6 worm cellular contexts compared by ENCODE assay signal in genomic region chrX:11519016-11519509, ce11.
TF ChIP-seq lines count a peak whose summit lies in the region.

TSS of gene hpo-34 (minus strand) at chrX:11519066.

TF ChIP-seq in whole organism, L1 larva, 84 proteins besides CTCF, POLR2A, EP300 and RAD21:
- TF ChIP-seq unc-30 (tag; optimal IDR thresholded peaks at IDR 0.05; lab: Kevin White, UChicago) (no peak), skn-1 (tag; optimal IDR thresholded peaks at IDR 0.05; lab: Kevin White, UChicago) (no peak), grh-1 (GFP tag; IDR thresholded peaks at IDR 0.05; lab: Robert Waterston, UW) (no peak), lin-35 (GFP tag; optimal IDR thresholded peaks at IDR 0.05; lab: Kevin White, UChicago) (peak in 1 of 2 experiments; percentile 38), nhr-71 (tag; optimal IDR thresholded peaks at IDR 0.05; lab: Kevin White, UChicago) (peak; percentile 16), lin-14 (GFP tag; optimal IDR thresholded peaks at IDR 0.05; lab: Kevin White, UChicago) (peak; percentile 19), mdl-1 (tag; optimal IDR thresholded peaks at IDR 0.05; lab: Kevin White, UChicago) (peak in 1 of 2 experiments; percentile 16), nhr-90 (tag; optimal IDR thresholded peaks at IDR 0.05; lab: Kevin White, UChicago; ENCODE audit: poor library complexity) (peak; percentile 3), elt-2 (tag; optimal IDR thresholded peaks at IDR 0.05; lab: Kevin White, UChicago) (peak; percentile 85), C34B4.2 (tag; optimal IDR thresholded peaks at IDR 0.05; lab: Kevin White, UChicago) (no peak)
TF ChIP-seq in whole organism, L1 larva: peak in this region for 6.

TF ChIP-seq in whole organism, L2 larva, 48 proteins besides CTCF, POLR2A, EP300 and RAD21 (continues in another document):
- TF ChIP-seq mdl-1 (tag; optimal IDR thresholded peaks at IDR 0.05; lab: Kevin White, UChicago) (no peak), lin-39 (tag; optimal IDR thresholded peaks at IDR 0.05; lab: Kevin White, UChicago) (no peak), unc-55 (GFP tag; optimal IDR thresholded peaks at IDR 0.05; lab: Kevin White, UChicago) (no peak), nhr-6 (tag; optimal IDR thresholded peaks at IDR 0.05; lab: Kevin White, UChicago) (no peak), Y55F3AM.14 (GFP tag; optimal IDR thresholded peaks at IDR 0.05; lab: Kevin White, UChicago) (no peak), mbf-1 (tag; optimal IDR thresholded peaks at IDR 0.05; lab: Kevin White, UChicago) (no peak), elt-3 (tag; optimal IDR thresholded peaks at IDR 0.05; lab: Kevin White, UChicago) (no peak), F13H6.1 (tag; optimal IDR thresholded peaks at IDR 0.05; lab: Kevin White, UChicago) (peak; percentile 44), nhr-23 (tag; optimal IDR thresholded peaks at IDR 0.05; lab: Kevin White, UChicago) (no peak), sma-9 (GFP tag; optimal IDR thresholded peaks at IDR 0.05; lab: Kevin White, UChicago) (peak; percentile 60), sma-9 (tag; optimal IDR thresholded peaks at IDR 0.05; lab: Kevin White, UChicago) (no peak), ceh-82 (tag; optimal IDR thresholded peaks at IDR 0.05; lab: Kevin White, UChicago) (no peak), fos-1 (tag; optimal IDR thresholded peaks at IDR 0.05; lab: Kevin White, UChicago) (peak; percentile 94), lsy-2 (tag; optimal IDR thresholded peaks at IDR 0.05; lab: Kevin White, UChicago) (no peak), lin-13 (GFP tag; optimal IDR thresholded peaks at IDR 0.05; lab: Kevin White, UChicago) (no peak), nhr-129 (tag; optimal IDR thresholded peaks at IDR 0.05; lab: Kevin White, UChicago) (no peak), sem-4 (tag; optimal IDR thresholded peaks at IDR 0.05; lab: Kevin White, UChicago) (no peak)

TF ChIP-seq in whole organism, L3 larva, 47 proteins besides CTCF, POLR2A, EP300 and RAD21:
- TF ChIP-seq ztf-4 (tag; optimal IDR thresholded peaks at IDR 0.05; lab: Kevin White, UChicago) (no peak), zag-1 (tag; optimal IDR thresholded peaks at IDR 0.05; lab: Kevin White, UChicago) (no peak), pqm-1 (tag; optimal IDR thresholded peaks at IDR 0.05; lab: Kevin White, UChicago) (peak; percentile 92), elt-2 (tag; optimal IDR thresholded peaks at IDR 0.05; lab: Kevin White, UChicago) (peak; percentile 96), jun-1 (tag; optimal IDR thresholded peaks at IDR 0.05; lab: Kevin White, UChicago) (peak; percentile 23), pha-4 (tag; optimal IDR thresholded peaks at IDR 0.05; lab: Kevin White, UChicago) (peak; percentile 40), fos-1 (tag; optimal IDR thresholded peaks at IDR 0.05; lab: Kevin White, UChicago) (peak; percentile 17)

TF ChIP-seq in whole organism, L4 larva, 104 proteins besides CTCF, POLR2A, EP300 and RAD21 (continues in another document):
- no peak for TF ChIP-seq nhr-111 (GFP tag; optimal IDR thresholded peaks at IDR 0.05; lab: Kevin White, UChicago)
- TF ChIP-seq zag-1 (tag; optimal IDR thresholded peaks at IDR 0.05; lab: Kevin White, UChicago), result no peak
- no peak for TF ChIP-seq lin-13 (GFP tag; optimal IDR thresholded peaks at IDR 0.05; lab: Kevin White, UChicago)
- TF ChIP-seq mxl-2 (GFP tag; conservative IDR thresholded peaks at IDR 0.05; lab: Robert Waterston, UW), result no peak
- TF ChIP-seq daf-12 (tag; optimal IDR thresholded peaks at IDR 0.05; lab: Kevin White, UChicago), result no peak
- TF ChIP-seq nhr-41 (GFP tag; IDR thresholded peaks at IDR 0.05; lab: Robert Waterston, UW), result 0 out of 2 replicates have a peak, but pooled peaks have one; percentile 20
- TF ChIP-seq Y48G9A.11 (GFP tag; IDR thresholded peaks at IDR 0.05; lab: Robert Waterston, UW), result no peak
- TF ChIP-seq ceh-32 (tag; optimal IDR thresholded peaks at IDR 0.05; lab: Kevin White, UChicago; ENCODE audit: poor library complexity), result no peak
- TF ChIP-seq lin-29 (GFP tag; IDR thresholded peaks at IDR 0.05; lab: Robert Waterston, UW), result no peak
- TF ChIP-seq lim-7 (GFP tag; IDR thresholded peaks at IDR 0.05; lab: Robert Waterston, UW), result no peak
- TF ChIP-seq lin-15B (tag; optimal IDR thresholded peaks at IDR 0.05; lab: Kevin White, UChicago), result no peak
- TF ChIP-seq T26A8.4 (GFP tag; IDR thresholded peaks at IDR 0.05; lab: Robert Waterston, UW), result no peak
- peak; percentile 85 for TF ChIP-seq hlh-11 (tag; optimal IDR thresholded peaks at IDR 0.05; lab: Kevin White, UChicago)
- TF ChIP-seq ztf-11 (tag; optimal IDR thresholded peaks at IDR 0.05; lab: Kevin White, UChicago), result no peak
- TF ChIP-seq sdz-12 (GFP tag; optimal IDR thresholded peaks at IDR 0.05; lab: Kevin White, UChicago), result no peak
- TF ChIP-seq hmg-1.1 (GFP tag; IDR thresholded peaks at IDR 0.05; lab: Robert Waterston, UW), result no peak
- TF ChIP-seq aha-1 (tag; lab: Kevin White, UChicago), result no peak
- TF ChIP-seq ZK337.2 (GFP tag; IDR thresholded peaks at IDR 0.05; lab: Robert Waterston, UW), result no peak
- no peak for TF ChIP-seq cey-2 (tag; optimal IDR thresholded peaks at IDR 0.05; lab: Kevin White, UChicago; ENCODE audit: borderline replicate concordance, insufficient read depth)
- TF ChIP-seq duxl-1 (tag; optimal IDR thresholded peaks at IDR 0.05; lab: Kevin White, UChicago; ENCODE audit: poor library complexity), result no peak
- no peak for TF ChIP-seq attf-4 (tag; optimal IDR thresholded peaks at IDR 0.05; lab: Kevin White, UChicago)

TF ChIP-seq in whole organism, late embryonic, 69 proteins besides CTCF, POLR2A, EP300 and RAD21:
- TF ChIP-seq pag-3 (tag; optimal IDR thresholded peaks at IDR 0.05; lab: Kevin White, UChicago; ENCODE audit: borderline replicate concordance) (no peak), elt-2 (tag; optimal IDR thresholded peaks at IDR 0.05; lab: Kevin White, UChicago) (peak; percentile 33), F13H6.1 (tag; optimal IDR thresholded peaks at IDR 0.05; lab: Kevin White, UChicago) (no peak), ceh-14 (tag; optimal IDR thresholded peaks at IDR 0.05; lab: Kevin White, UChicago) (no peak)

TF ChIP-seq in whole organism, young adult, 124 proteins besides CTCF, POLR2A, EP300 and RAD21:
- no peak for TF ChIP-seq snpc-4 (GFP tag; optimal IDR thresholded peaks at IDR 0.05; lab: Kevin White, UChicago)
- TF ChIP-seq snpc-4 (tag; optimal IDR thresholded peaks at IDR 0.05; lab: Kevin White, UChicago), result peak in 1 of 4 experiments; percentile 25
- TF ChIP-seq cebp-1 (GFP tag; IDR thresholded peaks at IDR 0.05; lab: Robert Waterston, UW), result no peak; the same call in 1 of the 2 replicates
- peak; percentile 69 for TF ChIP-seq cebp-1 (tag; optimal IDR thresholded peaks at IDR 0.05; lab: Kevin White, UChicago)
- TF ChIP-seq let-607 (tag; optimal IDR thresholded peaks at IDR 0.05; lab: Kevin White, UChicago), result peak; percentile 62 to 80
- TF ChIP-seq nhr-80 (tag; optimal IDR thresholded peaks at IDR 0.05; lab: Kevin White, UChicago), result peak; percentile 98
- no peak for TF ChIP-seq egl-18 (GFP tag; IDR thresholded peaks at IDR 0.05; lab: Robert Waterston, UW)
- no peak for TF ChIP-seq sdz-38 (tag; optimal IDR thresholded peaks at IDR 0.05; lab: Kevin White, UChicago)
- TF ChIP-seq ztf-18 (tag; optimal IDR thresholded peaks at IDR 0.05; lab: Kevin White, UChicago), result no peak
- no peak for TF ChIP-seq athp-1 (tag; optimal IDR thresholded peaks at IDR 0.05; lab: Kevin White, UChicago)
- no peak for TF ChIP-seq xnd-1 (tag; optimal IDR thresholded peaks at IDR 0.05; lab: Kevin White, UChicago)
- TF ChIP-seq ztf-6 (GFP tag; IDR thresholded peaks at IDR 0.05; lab: Robert Waterston, UW), result no peak
- TF ChIP-seq K11D2.4 (GFP tag; IDR thresholded peaks at IDR 0.05; lab: Robert Waterston, UW), result no peak
- TF ChIP-seq atf-7 (tag; optimal IDR thresholded peaks at IDR 0.05; lab: Kevin White, UChicago), result peak; percentile 41
- TF ChIP-seq ets-4 (GFP tag; optimal IDR thresholded peaks at IDR 0.05; lab: Kevin White, UChicago), result peak; percentile 56
- TF ChIP-seq dox-1 (GFP tag; IDR thresholded peaks at IDR 0.05; lab: Robert Waterston, UW), result peak; percentile 60
- TF ChIP-seq hlh-12 (tag; optimal IDR thresholded peaks at IDR 0.05; lab: Kevin White, UChicago), result no peak
